Worm (Caenorhabditis elegans): ENCODE results near the gene nhr-125.
A peak's percentile ranks its signal among the peaks of the same experiment; 100 is the strongest.

nhr-125 gene

ce11 chrV:4326841-4327240, 1.5 kb upstream of the nhr-125 start, which contains the start of gene D2063.1:
D2063.1 (plus strand) TSS chrV:4327121.
- TF ChIP-seq R02D3.7 (tag; optimal IDR thresholded peaks at IDR 0.05) (no peak), nhr-11 (tag; optimal IDR thresholded peaks at IDR 0.05) (peak; percentile 89), nhr-28 (tag; optimal IDR thresholded peaks at IDR 0.05) (peak; percentile 23), hlh-30 (tag; optimal IDR thresholded peaks at IDR 0.05; ENCODE audit: insufficient read depth) (no peak), daf-12 (tag; optimal IDR thresholded peaks at IDR 0.05) (no peak), spr-1 (tag; optimal IDR thresholded peaks at IDR 0.05) (no peak), madf-5 (GFP tag; IDR thresholded peaks at IDR 0.05) (no peak), mdl-1 (tag; optimal IDR thresholded peaks at IDR 0.05) (no peak), lir-3 (tag; optimal IDR thresholded peaks at IDR 0.05) (no peak), daf-19 (GFP tag; conservative IDR thresholded peaks at IDR 0.05) (no peak), T20F7.1 (GFP tag; optimal IDR thresholded peaks at IDR 0.05) (no peak)

DNA sequence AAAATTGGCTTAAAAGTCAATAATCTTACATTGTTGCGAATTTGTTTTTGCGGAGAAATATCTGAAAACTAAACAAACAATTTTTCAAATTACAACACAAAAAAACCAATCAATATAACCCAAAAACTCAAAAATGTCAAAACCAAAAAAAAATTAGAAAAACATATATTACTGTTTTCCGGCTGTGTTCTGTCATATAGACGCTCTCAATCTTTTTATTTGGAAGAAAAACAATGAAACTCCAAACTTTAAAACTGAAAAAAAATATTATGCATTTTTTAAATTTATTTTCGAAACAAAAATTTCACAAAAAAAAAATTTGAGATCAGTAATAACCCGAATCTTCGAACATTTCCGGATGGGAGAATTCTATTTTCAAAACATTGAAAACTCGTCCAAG, 2.6 kb downstream of the nhr-125 start, which contains the start of gene R02D1.2:
Gene R02D1.2 (minus strand): TSS at position 101 of the 400 bp plus-strand sequence.
- TF ChIP-seq Y5F2A.4 (GFP tag; optimal IDR thresholded peaks at IDR 0.05) (no peak), php-3 (GFP tag; IDR thresholded peaks at IDR 0.05) (no peak), lim-7 (GFP tag; IDR thresholded peaks at IDR 0.05) (no peak), F10B5.3 (tag; optimal IDR thresholded peaks at IDR 0.05) (no peak), saeg-2 (GFP tag; IDR thresholded peaks at IDR 0.05) (no peak), ceh-32 (tag; optimal IDR thresholded peaks at IDR 0.05; ENCODE audit: poor library complexity) (no peak)

DNA sequence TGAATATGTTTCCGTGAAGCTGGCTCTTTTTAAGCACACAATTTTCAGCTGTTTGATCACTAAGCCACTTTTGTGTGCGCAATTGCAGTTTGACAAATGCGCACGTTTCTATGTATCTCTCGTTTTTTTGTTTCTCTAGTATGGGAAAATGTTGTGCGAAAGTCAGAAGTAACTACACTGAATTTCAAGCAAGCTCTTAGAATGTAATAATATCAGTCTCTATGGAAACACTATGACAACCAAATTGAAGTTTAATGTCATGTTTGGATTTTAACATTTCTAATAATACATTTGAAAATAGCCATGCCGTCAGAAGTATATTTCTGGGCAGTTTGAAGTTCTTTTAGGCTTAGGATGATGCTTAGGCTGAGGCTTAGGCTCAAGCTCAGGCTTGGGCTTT, 5.4 kb downstream of the nhr-125 start, which contains the start of gene ZC132.9:
Gene ZC132.9 (minus strand): TSS at position 101 of the 400 bp plus-strand sequence.
- TF ChIP-seq snpc-4 (tag; optimal IDR thresholded peaks at IDR 0.05) (no peak), vab-7 (GFP tag; IDR thresholded peaks at IDR 0.05) (no peak), unc-62 (GFP tag; optimal IDR thresholded peaks at IDR 0.05 in 1 of 2) (no peak), unc-62 (tag; optimal IDR thresholded peaks at IDR 0.05) (no peak), skn-1 (tag; optimal IDR thresholded peaks at IDR 0.05) (no peak), Y48G9A.11 (GFP tag; IDR thresholded peaks at IDR 0.05) (no peak), T26A8.4 (GFP tag; IDR thresholded peaks at IDR 0.05) (no peak), hlh-30 (tag; optimal IDR thresholded peaks at IDR 0.05; ENCODE audit: insufficient read depth) (no peak)

ce11 chrV:4315057-4315456, 10.3 kb downstream of the nhr-125 start, which contains the start of gene srh-192:
srh-192 (minus strand) TSS chrV:4315157.
- TF ChIP-seq unc-62 (GFP tag; optimal IDR thresholded peaks at IDR 0.05 in 1 of 2), result peak in 1 of 2 experiments; percentile 15
- TF ChIP-seq unc-62 (tag; optimal IDR thresholded peaks at IDR 0.05), result no peak
- no peak for TF ChIP-seq daf-16 (GFP tag; optimal IDR thresholded peaks at IDR 0.05)
- TF ChIP-seq daf-16 (tag; optimal IDR thresholded peaks at IDR 0.05), result no peak

- TF ChIP-seq tra-1 (GFP tag; IDR thresholded peaks at IDR 0.05) (0 out of 2 replicates have a peak, but pooled peaks have one; percentile 14), lim-7 (GFP tag; IDR thresholded peaks at IDR 0.05) (peak; percentile 49; the same call in 1 of the 2 replicates)
These were observed 14.9 kb downstream of the nhr-125 start for ce11 chrV:4310414-4310813.

- TF ChIP-seq aha-1 (tag) (peak; percentile 92), tra-1 (GFP tag; IDR thresholded peaks at IDR 0.05) (no peak)
These were observed 21.1 kb downstream of the nhr-125 start for ce11 chrV:4304240-4304639.

DNA sequence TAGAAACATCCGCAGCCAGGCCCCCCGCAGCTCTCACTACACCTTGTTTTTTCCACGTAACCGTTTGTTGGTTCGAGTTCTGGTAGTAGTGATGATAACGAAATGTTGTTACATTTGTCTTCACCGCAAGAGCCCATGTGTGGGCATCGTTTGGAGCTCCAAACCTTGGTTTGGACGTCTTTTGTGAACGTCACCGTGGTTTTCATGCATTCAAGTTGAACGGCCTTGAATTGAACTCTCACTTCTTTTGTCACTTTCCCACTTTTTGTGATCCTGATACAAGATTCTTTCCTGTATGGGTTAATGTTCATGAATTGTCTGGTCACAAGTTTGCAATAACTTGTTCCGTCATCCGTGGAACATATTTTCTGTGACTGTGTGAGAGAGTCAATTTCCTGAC, 21.5 kb downstream of the nhr-125 start:
- TF ChIP-seq T26A8.4 (GFP tag; IDR thresholded peaks at IDR 0.05), result no peak
- TF ChIP-seq lim-7 (GFP tag; IDR thresholded peaks at IDR 0.05), result 0 out of 2 replicates have a peak, but pooled peaks have one; percentile 43
- peak; percentile 90 for TF ChIP-seq aha-1 (tag)

DNA sequence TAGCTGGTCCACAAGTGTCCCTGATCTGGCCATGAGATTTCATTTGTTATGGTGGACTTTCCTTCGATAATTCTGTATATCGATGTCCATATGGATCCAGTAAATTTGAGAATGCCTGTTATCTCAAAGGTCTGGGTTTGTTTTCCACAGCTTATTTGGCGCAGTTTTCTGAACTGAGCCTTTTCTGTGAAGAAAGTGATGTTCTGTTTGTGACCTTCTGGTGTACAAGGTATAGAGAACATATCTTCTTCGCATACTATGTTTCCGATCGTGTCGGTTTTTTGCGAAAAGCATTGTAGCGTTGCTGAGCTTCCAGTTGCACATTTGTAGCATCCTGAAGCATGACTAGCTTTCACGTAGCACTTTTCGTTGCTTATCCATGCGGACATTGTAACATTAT, 22.5 kb downstream of the nhr-125 start:
- no peak for TF ChIP-seq hlh-30 (tag; optimal IDR thresholded peaks at IDR 0.05; ENCODE audit: insufficient read depth)
- no peak for TF ChIP-seq mxl-3 (GFP tag; optimal IDR thresholded peaks at IDR 0.05)
- TF ChIP-seq F37D6.2 (tag; optimal IDR thresholded peaks at IDR 0.05), result no peak
- TF ChIP-seq F10B5.3 (tag; optimal IDR thresholded peaks at IDR 0.05), result no peak
- TF ChIP-seq unc-62 (GFP tag; optimal IDR thresholded peaks at IDR 0.05 in 1 of 2), result peak in 1 of 2 experiments; percentile 97
- no peak for TF ChIP-seq unc-62 (tag; optimal IDR thresholded peaks at IDR 0.05)
- TF ChIP-seq mdt-29 (GFP tag; IDR thresholded peaks at IDR 0.05), result no peak

Data from whole organism, L4 larva.